ENCODE assay signal across 4 worm cellular contexts in the genomic region with DNA sequence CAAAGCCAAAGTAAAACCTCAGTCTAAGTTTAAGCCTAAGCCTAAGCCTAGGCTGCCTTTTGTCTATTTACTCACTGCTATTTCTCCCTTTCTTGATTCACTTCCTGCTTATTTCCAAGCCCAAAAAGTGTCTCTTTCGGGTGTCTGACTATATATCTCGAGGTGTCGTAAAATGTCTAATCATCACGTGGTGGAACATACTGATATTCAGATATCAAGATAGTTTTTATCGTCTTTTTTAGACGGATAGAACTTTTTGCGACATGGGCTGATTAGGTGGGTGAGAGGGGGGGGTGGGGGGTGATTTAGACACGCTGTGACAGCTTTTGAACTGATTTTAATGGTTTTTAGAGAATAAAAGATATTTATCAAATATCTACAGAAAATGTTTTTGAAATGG.
TF ChIP-seq lines count a peak whose summit lies in the region.

No protein-coding gene starts in this region.

TF ChIP-seq in whole organism, L1 larva, 84 proteins besides CTCF, POLR2A, EP300 and RAD21:
- TF ChIP-seq lin-35 (GFP tag; optimal IDR thresholded peaks at IDR 0.05; lab: Kevin White, UChicago) (peak in 1 of 2 experiments; percentile 7), fos-1 (tag; optimal IDR thresholded peaks at IDR 0.05; lab: Kevin White, UChicago) (no peak), lsy-2 (tag; optimal IDR thresholded peaks at IDR 0.05; lab: Kevin White, UChicago) (peak in 1 of 2 experiments; percentile 5), nhr-84 (tag; optimal IDR thresholded peaks at IDR 0.05; lab: Kevin White, UChicago) (no peak), C16A3.4 (tag; optimal IDR thresholded peaks at IDR 0.05; lab: Kevin White, UChicago) (no peak), ztf-11 (tag; optimal IDR thresholded peaks at IDR 0.05; lab: Kevin White, UChicago) (no peak), C34B4.2 (tag; optimal IDR thresholded peaks at IDR 0.05; lab: Kevin White, UChicago) (no peak), nhr-20 (tag; optimal IDR thresholded peaks at IDR 0.05; lab: Kevin White, UChicago) (peak; percentile 10), efl-1 (optimal IDR thresholded peaks at IDR 0.05; lab: Kevin White, UChicago) (no peak), efl-1 (GFP tag; optimal IDR thresholded peaks at IDR 0.05 in 1 of 2; lab: Kevin White, UChicago) (peak in 1 of 2 experiments; percentile 85), nhr-19 (GFP tag; conservative IDR thresholded peaks at IDR 0.05; lab: Robert Waterston, UW) (peak; percentile 31), nhr-85 (tag; lab: Kevin White, UChicago) (peak; percentile 78), nhr-90 (tag; optimal IDR thresholded peaks at IDR 0.05; lab: Kevin White, UChicago; ENCODE audit: poor library complexity) (no peak), lin-14 (GFP tag; optimal IDR thresholded peaks at IDR 0.05; lab: Kevin White, UChicago) (peak; percentile 50), unc-86 (tag; optimal IDR thresholded peaks at IDR 0.05; lab: Kevin White, UChicago) (no peak), nhr-11 (tag; optimal IDR thresholded peaks at IDR 0.05; lab: Kevin White, UChicago) (no peak), elt-3 (tag; optimal IDR thresholded peaks at IDR 0.05; lab: Kevin White, UChicago) (peak in 3 of 6 experiments; percentile 10 to 73 (median 64)), blmp-1 (tag; optimal IDR thresholded peaks at IDR 0.05; lab: Kevin White, UChicago) (peak; percentile 33), fkh-10 (GFP tag; optimal IDR thresholded peaks at IDR 0.05; lab: Kevin White, UChicago) (no peak)

TF ChIP-seq in whole organism, L2 larva, 48 proteins besides CTCF, POLR2A, EP300 and RAD21:
- TF ChIP-seq nhr-25 (tag; optimal IDR thresholded peaks at IDR 0.05; lab: Kevin White, UChicago) = peak; percentile 11
- TF ChIP-seq nhr-11 (tag; optimal IDR thresholded peaks at IDR 0.05; lab: Kevin White, UChicago) = no peak
- peak; percentile 35 for TF ChIP-seq gmeb-1 (tag; optimal IDR thresholded peaks at IDR 0.05; lab: Kevin White, UChicago)
- peak; percentile 20 for TF ChIP-seq sma-9 (GFP tag; optimal IDR thresholded peaks at IDR 0.05; lab: Kevin White, UChicago)
- no peak for TF ChIP-seq sma-9 (tag; optimal IDR thresholded peaks at IDR 0.05; lab: Kevin White, UChicago)

TF ChIP-seq in whole organism, L4 larva, 104 proteins besides CTCF, POLR2A, EP300 and RAD21:
- peak in 1 of 2 experiments; percentile 36 for TF ChIP-seq mdl-1 (tag; optimal IDR thresholded peaks at IDR 0.05; lab: Kevin White, UChicago)
- no peak for TF ChIP-seq unc-62 (GFP tag; optimal IDR thresholded peaks at IDR 0.05 in 1 of 2; lab: Kevin White, UChicago)
- TF ChIP-seq unc-62 (tag; optimal IDR thresholded peaks at IDR 0.05; lab: Kevin White, UChicago) = no peak
- TF ChIP-seq madf-5 (GFP tag; IDR thresholded peaks at IDR 0.05; lab: Robert Waterston, UW) = no peak
- TF ChIP-seq Y75B8A.6 (GFP tag; IDR thresholded peaks at IDR 0.05; lab: Robert Waterston, UW) = no peak
- peak; percentile 62 for TF ChIP-seq hlh-30 (tag; optimal IDR thresholded peaks at IDR 0.05; lab: Kevin White, UChicago; ENCODE audit: insufficient read depth)
- peak; percentile 5 for TF ChIP-seq nhr-28 (tag; optimal IDR thresholded peaks at IDR 0.05; lab: Kevin White, UChicago)

TF ChIP-seq in whole organism, young adult, 124 proteins besides CTCF, POLR2A, EP300 and RAD21:
- no peak for TF ChIP-seq fkh-3 (tag; optimal IDR thresholded peaks at IDR 0.05; lab: Kevin White, UChicago)
- peak; percentile 16; the same call in 1 of the 2 replicates for TF ChIP-seq lin-26 (GFP tag; IDR thresholded peaks at IDR 0.05; lab: Robert Waterston, UW)
TF ChIP-seq in whole organism, young adult: peak in this region for 1.
